Fruit fly (Drosophila melanogaster): ENCODE results near the gene CG33995.

Gene CG33995

dm6 chr2L:5092992-5093695 lies 50.1 kb downstream of the CG33995 start, which contains the start of gene Pgant5:
TSS of gene Pgant5 (minus strand) at chr2L:5093592.
- TF ChIP-seq CG17802 (tag; optimal IDR thresholded peaks at IDR 0.05) (no peak), pnt (GFP tag; optimal IDR thresholded peaks at IDR 0.05) (no peak), grau (tag; optimal IDR thresholded peaks at IDR 0.05) (no peak), Doc2 (GFP tag; IDR thresholded peaks at IDR 0.05) (no peak), sob (GFP tag; IDR thresholded peaks at IDR 0.05) (peak; percentile 52; the same call in 1 of the 2 replicates), dm (GFP tag; optimal IDR thresholded peaks at IDR 0.05) (peak; percentile 20), gfzf (GFP tag; optimal IDR thresholded peaks at IDR 0.05) (peak; percentile 69), NfI (GFP tag; optimal IDR thresholded peaks at IDR 0.05) (no peak), yki (optimal IDR thresholded peaks at IDR 0.05) (no peak), CG31441 (GFP tag; IDR thresholded peaks at IDR 0.05) (no peak), Lhr (GFP tag; optimal IDR thresholded peaks at IDR 0.05) (peak; percentile 47), slou (GFP tag; optimal IDR thresholded peaks at IDR 0.05) (no peak), lbe (GFP tag; optimal IDR thresholded peaks at IDR 0.05) (no peak), sqz (GFP tag; optimal IDR thresholded peaks at IDR 0.05) (no peak), Sox102F (GFP tag; optimal IDR thresholded peaks at IDR 0.05) (no peak), Drgx (GFP tag; IDR thresholded peaks at IDR 0.05) (peak; percentile 28; the same call in 1 of the 2 replicates), ham (GFP tag; IDR thresholded peaks at IDR 0.05) (no peak), croc (GFP tag; conservative IDR thresholded peaks at IDR 0.05) (no peak), CG9817 (tag; optimal IDR thresholded peaks at IDR 0.05) (no peak), caup (GFP tag; optimal IDR thresholded peaks at IDR 0.05; ENCODE audit: severe bottlenecking) (no peak), ro (GFP tag; IDR thresholded peaks at IDR 0.05) (no peak), CG6272 (GFP tag; IDR thresholded peaks at IDR 0.05) (no peak), Adf1 (GFP tag; IDR thresholded peaks at IDR 0.05) (no peak; the same call in 1 of the 2 replicates), odd (GFP tag; optimal IDR thresholded peaks at IDR 0.05) (no peak), Sin3A (optimal IDR thresholded peaks at IDR 0.05) (no peak), HLH54F (GFP tag; optimal IDR thresholded peaks at IDR 0.05) (peak; percentile 4), Xbp1 (GFP tag; optimal IDR thresholded peaks at IDR 0.05) (no peak), CG2678 (tag; optimal IDR thresholded peaks at IDR 0.05) (peak; percentile 30), CG18476 (GFP tag; optimal IDR thresholded peaks at IDR 0.05) (peak; percentile 100), lov (optimal IDR thresholded peaks at IDR 0.05) (no peak), lov (GFP tag; IDR thresholded peaks at IDR 0.05) (no peak), wek (GFP tag; optimal IDR thresholded peaks at IDR 0.05) (peak; percentile 25), ewg (GFP tag; optimal IDR thresholded peaks at IDR 0.05) (peak; percentile 35), Spps (tag; optimal IDR thresholded peaks at IDR 0.05) (no peak), Pdp1 (GFP tag; optimal IDR thresholded peaks at IDR 0.05) (peak in 1 of 2 experiments; percentile 29), Ravus (GFP tag; IDR thresholded peaks at IDR 0.05) (no peak), H2.0 (GFP tag; IDR thresholded peaks at IDR 0.05) (0 out of 2 replicates have a peak, but pooled peaks have one; percentile 11), CG6175 (GFP tag; IDR thresholded peaks at IDR 0.05) (no peak), stwl (tag; optimal IDR thresholded peaks at IDR 0.05) (no peak), sr (GFP tag; IDR thresholded peaks at IDR 0.05) (no peak), jigr1 (GFP tag; IDR thresholded peaks at IDR 0.05) (no peak), Dip2 (GFP tag; IDR thresholded peaks at IDR 0.05) (no peak), Asciz (GFP tag; optimal IDR thresholded peaks at IDR 0.05) (no peak), CG10274 (GFP tag; optimal IDR thresholded peaks at IDR 0.05) (no peak), CG42726 (GFP tag; IDR thresholded peaks at IDR 0.05; ENCODE audit: partially characterized antibody) (0 out of 2 replicates have a peak, but pooled peaks have one; percentile 35), ranshi (GFP tag; IDR thresholded peaks at IDR 0.05) (no peak), CG3995 (GFP tag; optimal IDR thresholded peaks at IDR 0.05) (no peak), amos (GFP tag; IDR thresholded peaks at IDR 0.05; ENCODE audit: partially characterized antibody) (peak; percentile 10), Fer3 (tag; optimal IDR thresholded peaks at IDR 0.05) (no peak), Fer2 (tag; optimal IDR thresholded peaks at IDR 0.05) (no peak), CG15269 (tag; optimal IDR thresholded peaks at IDR 0.05) (no peak)

Data from whole organism, embryonic.